Fruit fly (Drosophila melanogaster) whole organism, prepupa: Measurements from ENCODE around the gene CG11596.

Source experiments
- CG6808 ChIP-seq: fragments of 200-800 bp; sonication (Bioruptor generic); optimal IDR thresholded peaks from 3 replicates; lab custom pipeline; 2017; ENCODE audit warnings: missing biosample characterization, missing genetic modification characterization, mild to moderate bottlenecking, moderate library complexity, missing genetic modification reagents
- CG8119 ChIP-seq: fragments of 200-800 bp; sonication (Bioruptor generic); IDR thresholded peaks from 3 replicates; pipeline ENCODE4 v1.3.6; 2022; ENCODE audit warnings: missing biosample characterization, missing genetic modification characterization
- Hr38 ChIP-seq: sonication (Bioruptor generic); optimal IDR thresholded peaks from 2 replicates; lab custom pipeline; 2016; ENCODE audit warnings: missing biosample characterization, missing genetic modification characterization
- net ChIP-seq: fragments of 200-800 bp; sonication (Bioruptor generic); optimal IDR thresholded peaks from 3 replicates; lab custom pipeline; 2016; ENCODE audit warnings: missing biosample characterization, missing genetic modification characterization

DNA sequence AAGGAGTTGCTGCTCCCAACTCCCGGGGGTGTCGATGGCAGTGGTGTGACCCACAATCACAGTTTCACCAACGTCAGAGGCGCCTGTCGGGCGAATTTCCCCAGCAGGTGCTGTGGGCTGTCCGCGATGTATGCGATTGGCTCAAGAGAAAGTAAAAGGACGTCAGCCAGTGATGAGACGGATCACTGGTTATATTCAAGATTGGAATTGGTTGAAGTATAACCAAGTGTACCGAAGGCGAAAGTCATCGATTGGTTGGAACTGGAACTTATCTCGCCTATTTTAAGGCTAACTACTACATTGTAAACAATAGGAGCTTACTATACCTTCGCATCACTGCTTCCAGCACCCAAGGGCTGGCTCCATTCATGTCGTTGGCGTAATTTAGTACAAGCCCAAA is 24.4 kb upstream of the CG11596 start, which contains the start of gene CG32801:
- no peak for TF ChIP-seq net (GFP tag; lab: Kevin White, UChicago)
- TF ChIP-seq CG8119, result no peak
- TF ChIP-seq CG6808, result no peak
- TF ChIP-seq Hr38, result no peak
